Worm (Caenorhabditis elegans) whole organism, L4 larva: ENCODE data around the gene F31D4.2.

Experiments
- D1046.2 ChIP-seq: fragments of 200-800 bp; sonication (Bioruptor generic); IDR thresholded peaks from 2 replicates; pipeline ENCODE4 v1.3.6; 2022; ENCODE audit warnings: missing genetic modification characterization, missing compliant biosample characterization
- F10B5.3 ChIP-seq: sonication (generic microtip); optimal IDR thresholded peaks from 2 replicates; lab custom pipeline; 2016; ENCODE audit warnings: mild to moderate bottlenecking, missing genetic modification characterization, missing compliant biosample characterization
- F26F4.8 ChIP-seq: fragments of 200-800 bp; sonication (Bioruptor generic); conservative IDR thresholded peaks from 2 replicates; pipeline ENCODE4 v1.3.6; 2022; ENCODE audit warnings: missing genetic modification characterization, missing compliant biosample characterization
- F44E2.7 ChIP-seq: fragments of 200-800 bp; sonication (Bioruptor generic); IDR thresholded peaks from 2 replicates; pipeline ENCODE4 v2.1.2; 2022; ENCODE audit warnings: missing genetic modification characterization, missing compliant biosample characterization
- F49E8.2 ChIP-seq: sonication (generic microtip); optimal IDR thresholded peaks from 2 replicates; lab custom pipeline; 2016; ENCODE audit warnings: missing compliant biosample characterization, mild to moderate bottlenecking, missing genetic modification characterization, borderline replicate concordance
- R02D3.7 ChIP-seq: fragments of 150-350 bp; sonication (generic microtip); optimal IDR thresholded peaks from 3 replicates; lab custom pipeline; 2014; ENCODE audit warnings: missing biosample characterization, missing genetic modification characterization
- T26A8.4 ChIP-seq: fragments of 200-800 bp; sonication (Bioruptor generic); IDR thresholded peaks from 2 replicates; pipeline ENCODE4 v1.3.6; 2022; ENCODE audit warnings: missing genetic modification characterization, missing compliant biosample characterization
- Y105C5A.15 ChIP-seq: fragments of 200-800 bp; sonication (Bioruptor generic); IDR thresholded peaks from 2 replicates; pipeline ENCODE4 v1.3.6; 2022; ENCODE audit warnings: missing genetic modification characterization, missing compliant biosample characterization
- Y48G9A.11 ChIP-seq: fragments of 200-800 bp; sonication (Bioruptor generic); IDR thresholded peaks from 2 replicates; pipeline ENCODE4 v1.3.6; 2022; ENCODE audit warnings: missing genetic modification reagents, missing genetic modification characterization, missing compliant biosample characterization
- Y75B8A.6 ChIP-seq: fragments of 200-800 bp; sonication (Bioruptor generic); IDR thresholded peaks from 2 replicates; pipeline ENCODE4 v1.3.6; 2022; ENCODE audit warnings: missing genetic modification reagents, missing genetic modification characterization, missing compliant biosample characterization
- ZK546.5 ChIP-seq, 2 experiments: sonication (generic microtip); optimal IDR thresholded peaks; 2 replicates each; lab custom pipeline; 2017; ENCODE audit warnings: missing biosample characterization in 2 of 2, missing genetic modification characterization in 2 of 2
- aly-2 ChIP-seq: sonication (generic microtip); optimal IDR thresholded peaks from 2 replicates; lab custom pipeline; 2018; ENCODE audit warnings: missing biosample characterization, missing genetic modification characterization
- ama-1 ChIP-seq: fragments of 150-350 bp; optimal IDR thresholded peaks from 2 replicates; lab custom pipeline; 2014; ENCODE audit warnings: inconsistent platforms, mixed read lengths
- ceh-20 ChIP-seq: fragments of 200-800 bp; sonication (Bioruptor generic); IDR thresholded peaks from 2 replicates; pipeline ENCODE4 v1.3.6; 2022; ENCODE audit warnings: missing genetic modification reagents, missing genetic modification characterization, missing compliant biosample characterization
- ceh-28 ChIP-seq: fragments of 150-350 bp; optimal IDR thresholded peaks from 2 replicates; lab custom pipeline; 2014; ENCODE audit warnings: missing biosample characterization, missing genetic modification reagents, missing genetic modification characterization
- ceh-62 ChIP-seq: sonication (generic microtip); optimal IDR thresholded peaks from 2 replicates; lab custom pipeline; 2017; ENCODE audit warnings: missing biosample characterization, missing genetic modification characterization
- ceh-82 ChIP-seq: sonication (generic microtip); optimal IDR thresholded peaks from 2 replicates; lab custom pipeline; 2017; ENCODE audit warnings: missing biosample characterization, missing genetic modification characterization
- ctbp-1 ChIP-seq: fragments of 200-800 bp; sonication (Bioruptor generic); IDR thresholded peaks from 2 replicates; pipeline ENCODE4 v1.3.6; 2022; ENCODE audit warnings: missing genetic modification reagents, missing genetic modification characterization, missing compliant biosample characterization
- daf-19 ChIP-seq: fragments of 200-800 bp; sonication (Bioruptor generic); conservative IDR thresholded peaks from 2 replicates; pipeline ENCODE4 v1.3.6; 2022; ENCODE audit warnings: missing genetic modification characterization, missing compliant biosample characterization
- dmd-8 ChIP-seq: fragments of 200-800 bp; sonication (Bioruptor generic); IDR thresholded peaks from 2 replicates; pipeline ENCODE4 v1.3.6; 2022; ENCODE audit warnings: missing genetic modification characterization, missing compliant biosample characterization
- dve-1 ChIP-seq: sonication (generic microtip); optimal IDR thresholded peaks from 2 replicates; lab custom pipeline; 2017; ENCODE audit warnings: antibody characterized with exemption, mild to moderate bottlenecking, missing genetic modification characterization, missing compliant biosample characterization; ENCODE audit not compliant: insufficient read depth
- egl-43 ChIP-seq: fragments of 200-800 bp; sonication (Bioruptor generic); IDR thresholded peaks from 2 replicates; pipeline ENCODE4 v1.3.6; 2022; ENCODE audit warnings: missing genetic modification reagents, missing genetic modification characterization, missing compliant biosample characterization
- hlh-11 ChIP-seq: fragments of 200-800 bp; sonication (Bioruptor generic); optimal IDR thresholded peaks from 2 replicates; lab custom pipeline; 2018; ENCODE audit warnings: mild to moderate bottlenecking, missing genetic modification characterization, missing compliant biosample characterization
- hlh-30 ChIP-seq: sonication (generic microtip); optimal IDR thresholded peaks from 2 replicates; lab custom pipeline; 2017; ENCODE audit warnings: antibody characterized with exemption, mild to moderate bottlenecking, missing genetic modification characterization, missing compliant biosample characterization; ENCODE audit not compliant: insufficient read depth
- lim-7 ChIP-seq: fragments of 200-800 bp; sonication (Bioruptor generic); IDR thresholded peaks from 2 replicates; pipeline ENCODE4 v1.3.6; 2022; ENCODE audit warnings: missing genetic modification characterization, missing compliant biosample characterization
- lin-1 ChIP-seq: fragments of 200-800 bp; sonication (Bioruptor generic); IDR thresholded peaks from 2 replicates; pipeline ENCODE4 v1.3.6; 2022; ENCODE audit warnings: missing genetic modification reagents, missing genetic modification characterization, missing compliant biosample characterization
- lin-29 ChIP-seq: fragments of 200-800 bp; sonication (Bioruptor generic); IDR thresholded peaks from 2 replicates; pipeline ENCODE4 v1.3.6; 2022; ENCODE audit warnings: missing genetic modification reagents, missing genetic modification characterization, missing compliant biosample characterization
- lir-3 ChIP-seq: sonication (generic microtip); optimal IDR thresholded peaks from 2 replicates; lab custom pipeline; 2016; ENCODE audit warnings: mild to moderate bottlenecking, missing genetic modification characterization, missing compliant biosample characterization
- lsy-2 ChIP-seq, 2 experiments: fragments of 150-350 bp in 1 of 2; sonication (generic microtip) in 1 of 2; optimal IDR thresholded peaks; 2 replicates each; lab custom pipeline; 2014 to 2017; ENCODE audit warnings: missing biosample characterization in 2 of 2, missing genetic modification characterization in 2 of 2
- madf-5 ChIP-seq, 2 experiments: fragments of 200-800 bp; sonication (Bioruptor generic); IDR thresholded peaks; 2 replicates each; pipeline ENCODE4 v1.3.6; 2022; ENCODE audit warnings: missing compliant biosample characterization in 2 of 2, missing genetic modification characterization in 2 of 2
- mdl-1 ChIP-seq, 2 experiments: fragments of 150-350 bp in 1 of 2; sonication (generic microtip) in 1 of 2; optimal IDR thresholded peaks; 2 replicates each; lab custom pipeline; 2014 to 2017; ENCODE audit warnings: missing biosample characterization in 2 of 2, missing genetic modification characterization in 2 of 2
- mdt-29 ChIP-seq: fragments of 200-800 bp; sonication (Bioruptor generic); IDR thresholded peaks from 2 replicates; pipeline ENCODE4 v1.3.6; 2022; ENCODE audit warnings: missing genetic modification reagents, missing genetic modification characterization, missing compliant biosample characterization
- mes-2 ChIP-seq: sonication (generic microtip); optimal IDR thresholded peaks from 2 replicates; lab custom pipeline; 2016; ENCODE audit warnings: missing genotype, mild to moderate bottlenecking, missing genetic modification characterization, missing compliant biosample characterization; ENCODE audit not compliant: poor library complexity, severe bottlenecking
- mxl-2 ChIP-seq: fragments of 200-800 bp; sonication (Bioruptor generic); conservative IDR thresholded peaks from 2 replicates; pipeline ENCODE4 v1.3.6; 2022; ENCODE audit warnings: missing genetic modification reagents, missing genetic modification characterization, missing compliant biosample characterization
- nhr-111 ChIP-seq: fragments of 200-800 bp; sonication (Bioruptor generic); optimal IDR thresholded peaks from 2 replicates; lab custom pipeline; 2018; ENCODE audit warnings: mild to moderate bottlenecking, missing genetic modification characterization, missing compliant biosample characterization
- nhr-25 ChIP-seq: sonication (generic microtip); optimal IDR thresholded peaks from 2 replicates; lab custom pipeline; 2017; ENCODE audit warnings: missing genetic modification characterization, mild to moderate bottlenecking, missing compliant biosample characterization, antibody characterized with exemption, moderate library complexity, borderline replicate concordance; ENCODE audit not compliant: insufficient read depth
- nhr-41 ChIP-seq: fragments of 200-800 bp; sonication (Bioruptor generic); IDR thresholded peaks from 2 replicates; pipeline ENCODE4 v1.3.6; 2022; ENCODE audit warnings: missing genetic modification reagents, missing genetic modification characterization, missing compliant biosample characterization
- nhr-6 ChIP-seq: fragments of 150-350 bp; optimal IDR thresholded peaks from 2 replicates; lab custom pipeline; 2014; ENCODE audit warnings: missing biosample characterization, missing genetic modification characterization
- saeg-2 ChIP-seq: fragments of 200-800 bp; sonication (Bioruptor generic); IDR thresholded peaks from 2 replicates; pipeline ENCODE4 v1.3.6; 2022; ENCODE audit warnings: missing genetic modification reagents, missing genetic modification characterization, missing compliant biosample characterization
- sdz-12 ChIP-seq: fragments of 200-800 bp; sonication (Bioruptor generic); optimal IDR thresholded peaks from 2 replicates; lab custom pipeline; 2018; ENCODE audit warnings: mild to moderate bottlenecking, missing genetic modification characterization, missing compliant biosample characterization
- set-16 ChIP-seq: fragments of 200-800 bp; sonication (Bioruptor generic); IDR thresholded peaks from 2 replicates; pipeline ENCODE4 v1.3.6; 2022; ENCODE audit warnings: missing genetic modification reagents, missing genetic modification characterization, missing compliant biosample characterization
- snpc-1.2 ChIP-seq: fragments of 200-800 bp; sonication (Bioruptor generic); IDR thresholded peaks from 2 replicates; pipeline ENCODE4 v1.3.6; 2022; ENCODE audit warnings: missing genetic modification reagents, missing genetic modification characterization, missing compliant biosample characterization
- tra-1 ChIP-seq: fragments of 200-800 bp; sonication (Bioruptor generic); IDR thresholded peaks from 2 replicates; pipeline ENCODE4 v1.3.6; 2022; ENCODE audit warnings: missing genetic modification reagents, missing genetic modification characterization, missing compliant biosample characterization
- unc-39 ChIP-seq: sonication (generic microtip); optimal IDR thresholded peaks from 2 replicates; lab custom pipeline; 2017; ENCODE audit warnings: missing biosample characterization, missing genetic modification characterization
- vab-7 ChIP-seq: fragments of 200-800 bp; sonication (Bioruptor generic); IDR thresholded peaks from 2 replicates; pipeline ENCODE4 v1.3.6; 2022; ENCODE audit warnings: missing genetic modification reagents, missing genetic modification characterization, missing compliant biosample characterization
- zag-1 ChIP-seq: fragments of 150-350 bp; optimal IDR thresholded peaks from 2 replicates; lab custom pipeline; 2014; ENCODE audit warnings: missing biosample characterization, missing genetic modification characterization
- zfp-3 ChIP-seq: fragments of 200-800 bp; sonication (Bioruptor generic); conservative IDR thresholded peaks from 2 replicates; pipeline ENCODE4 v1.3.6; 2022; ENCODE audit warnings: missing genetic modification reagents, missing genetic modification characterization, missing compliant biosample characterization
- zip-11 ChIP-seq: fragments of 200-800 bp; sonication (Bioruptor generic); IDR thresholded peaks from 2 replicates; pipeline ENCODE4 v1.3.6; 2022; ENCODE audit warnings: missing genetic modification characterization, missing compliant biosample characterization
- ztf-11 ChIP-seq: fragments of 150-350 bp; optimal IDR thresholded peaks from 2 replicates; lab custom pipeline; 2014; ENCODE audit warnings: missing biosample characterization, missing genetic modification characterization
- ztf-7 ChIP-seq: fragments of 150-350 bp; optimal IDR thresholded peaks from 2 replicates; lab custom pipeline; 2014; ENCODE audit warnings: missing biosample characterization, missing genetic modification characterization

The F31D4.2 gene

DNA sequence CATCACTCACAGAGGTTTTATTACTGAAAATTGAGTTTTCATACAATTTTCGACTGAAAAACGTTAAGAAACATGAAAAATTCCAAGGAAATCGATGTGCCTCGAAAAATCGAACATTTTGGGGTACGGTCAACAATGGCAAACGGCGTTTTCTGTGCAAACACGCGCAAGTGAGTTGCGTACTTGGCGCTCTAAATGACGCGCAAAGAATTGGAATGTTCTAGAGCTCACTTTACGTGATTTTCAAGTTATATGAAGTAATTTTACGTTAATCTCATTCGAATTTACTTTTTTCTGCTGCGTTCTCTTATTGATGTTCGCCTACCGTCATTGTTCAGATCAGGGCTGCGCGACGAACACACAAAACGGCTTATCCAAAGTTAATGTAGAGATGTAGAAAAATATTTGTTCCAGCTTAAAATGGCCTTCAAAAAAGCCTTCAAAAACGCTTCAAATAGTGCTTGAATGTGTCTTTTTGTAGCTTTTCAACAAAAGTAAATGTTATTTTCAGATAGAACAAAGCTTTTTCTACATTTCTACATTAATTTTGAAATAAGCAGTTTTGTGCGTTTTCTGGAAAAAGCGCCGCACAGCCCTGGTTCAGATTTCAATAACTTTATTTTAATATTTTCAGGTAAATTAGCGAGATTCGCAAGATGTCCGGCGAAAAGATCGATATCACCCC lies at the start of gene F31D4.2, which contains the start of gene fkb-6 (continued):
- TF ChIP-seq lin-1, result 0 out of 2 replicates have a peak, but pooled peaks have one; percentile 30
- no peak for TF ChIP-seq nhr-111 (GFP tag; lab: Kevin White, UChicago)
- TF ChIP-seq nhr-41 (GFP tag; lab: Robert Waterston, UW), result no peak
- TF ChIP-seq dve-1 (tag; lab: Kevin White, UChicago), result peak; percentile 75
- 0 out of 2 replicates have a peak, but pooled peaks have one; percentile 26 for TF ChIP-seq ctbp-1
- TF ChIP-seq saeg-2 (GFP tag; lab: Robert Waterston, UW), result no peak
- TF ChIP-seq mxl-2 (GFP tag; lab: Robert Waterston, UW), result no peak
- TF ChIP-seq sdz-12 (GFP tag; lab: Kevin White, UChicago), result no peak
- TF ChIP-seq zfp-3 (GFP tag; lab: Robert Waterston, UW), result 0 out of 2 replicates have a peak, but pooled peaks have one; percentile 38
- no peak for TF ChIP-seq madf-5 (GFP tag; IDR thresholded peaks at IDR 0.05; lab: Robert Waterston, UW)
- TF ChIP-seq zag-1, result no peak
- TF ChIP-seq ZK546.5 (tag; optimal IDR thresholded peaks at IDR 0.05; lab: Kevin White, UChicago), result no peak
- no peak for TF ChIP-seq zip-11 (GFP tag; lab: Robert Waterston, UW)
- no peak for TF ChIP-seq ztf-11 (tag; lab: Kevin White, UChicago)
- peak; percentile 22 for TF ChIP-seq ceh-28 (tag; lab: Kevin White, UChicago)
- TF ChIP-seq ceh-82 (tag; lab: Kevin White, UChicago), result no peak
- peak; percentile 74 for TF ChIP-seq mdt-29 (GFP tag; lab: Robert Waterston, UW)
- peak; percentile 89 to 98 for TF ChIP-seq lsy-2 (tag; optimal IDR thresholded peaks at IDR 0.05; lab: Kevin White, UChicago)
- no peak for TF ChIP-seq Y75B8A.6
- peak; percentile 56 for TF ChIP-seq ztf-7 (tag; lab: Kevin White, UChicago)
- no peak for TF ChIP-seq Y105C5A.15
- no peak for TF ChIP-seq aly-2 (tag; lab: Kevin White, UChicago)
- no peak for TF ChIP-seq F44E2.7 (GFP tag; lab: Robert Waterston, UW)
- TF ChIP-seq hlh-11 (tag; lab: Kevin White, UChicago), result peak; percentile 58
- TF ChIP-seq ceh-62, result no peak
- TF ChIP-seq set-16 (GFP tag; lab: Robert Waterston, UW), result no peak
- peak; percentile 39; the same call in 1 of the 2 replicates for TF ChIP-seq egl-43 (GFP tag; lab: Robert Waterston, UW)
- no peak for TF ChIP-seq F26F4.8 (GFP tag; lab: Robert Waterston, UW)
- TF ChIP-seq ceh-20 (GFP tag; lab: Robert Waterston, UW), result peak; percentile 49
- TF ChIP-seq daf-19, result no peak
- TF ChIP-seq ama-1 (lab: Kevin White, UChicago), result no peak
- no peak for TF ChIP-seq R02D3.7 (tag; lab: Kevin White, UChicago)
- peak; percentile 35 for TF ChIP-seq F49E8.2 (tag; lab: Kevin White, UChicago)
- 0 out of 2 replicates have a peak, but pooled peaks have one; percentile 43 for TF ChIP-seq snpc-1.2 (GFP tag; lab: Robert Waterston, UW)
- TF ChIP-seq vab-7 (GFP tag; lab: Robert Waterston, UW), result no peak
- peak; percentile 27 for TF ChIP-seq nhr-6 (tag; lab: Kevin White, UChicago)
- no peak for TF ChIP-seq dmd-8 (GFP tag; lab: Robert Waterston, UW)
- peak; percentile 81 for TF ChIP-seq mes-2
- no peak for TF ChIP-seq tra-1 (GFP tag; lab: Robert Waterston, UW)
- no peak for TF ChIP-seq mdl-1 (tag; optimal IDR thresholded peaks at IDR 0.05; lab: Kevin White, UChicago)
- no peak for TF ChIP-seq lin-29 (GFP tag; lab: Robert Waterston, UW)
- TF ChIP-seq lir-3, result no peak
- TF ChIP-seq F10B5.3 (tag; lab: Kevin White, UChicago), result no peak
- 0 out of 2 replicates have a peak, but pooled peaks have one; percentile 5 for TF ChIP-seq Y48G9A.11 (GFP tag; lab: Robert Waterston, UW)
- TF ChIP-seq nhr-25 (tag; lab: Kevin White, UChicago), result no peak
- TF ChIP-seq hlh-30 (tag; lab: Kevin White, UChicago), result peak; percentile 58
- TF ChIP-seq lim-7 (GFP tag; lab: Robert Waterston, UW), result no peak
- no peak for TF ChIP-seq D1046.2
- no peak for TF ChIP-seq unc-39 (tag; lab: Kevin White, UChicago)
- peak; percentile 72 for TF ChIP-seq T26A8.4
